Fruit fly (Drosophila melanogaster): ENCODE results near the gene RpS9.

DNA sequence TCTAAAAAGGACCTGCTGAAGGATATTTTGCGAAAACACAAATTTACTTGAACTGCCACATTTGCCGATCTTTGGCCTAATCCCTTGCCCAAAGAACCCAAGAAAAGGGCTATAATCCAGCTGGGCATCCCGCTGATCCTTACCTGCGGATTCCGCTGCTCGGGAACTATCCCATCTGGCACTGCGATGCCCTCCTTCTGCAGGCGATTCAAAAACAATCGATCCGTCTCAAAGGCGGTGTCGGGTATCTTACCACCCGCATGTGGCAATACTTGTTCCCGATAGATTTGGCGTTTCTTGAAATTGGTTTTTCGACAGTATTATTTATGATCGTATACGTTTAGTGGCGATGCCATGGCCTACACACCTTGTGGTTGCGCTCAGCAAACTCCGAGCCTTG lies 20.0 kb downstream of the RpS9 start:
- TF ChIP-seq CG8319 (GFP tag; optimal IDR thresholded peaks at IDR 0.05): no peak
- no peak for TF ChIP-seq Sox102F (GFP tag; optimal IDR thresholded peaks at IDR 0.05)
- TF ChIP-seq CG8119 (GFP tag; IDR thresholded peaks at IDR 0.05): no peak
- TF ChIP-seq CG6854 (GFP tag; optimal IDR thresholded peaks at IDR 0.05): no peak
